Worm (Caenorhabditis elegans) whole organism, early embryonic: Measurements from ENCODE around the gene F54D5.24.

ENCODE experiments used
- B0310.2 ChIP-seq: sonication (generic microtip); optimal IDR thresholded peaks from 2 replicates; lab custom pipeline; 2016; ENCODE audit warnings: mild to moderate bottlenecking, missing genetic modification characterization, missing compliant biosample characterization
- F13C5.2 ChIP-seq: sonication (generic microtip); optimal IDR thresholded peaks from 2 replicates; lab custom pipeline; 2017; ENCODE audit warnings: mild to moderate bottlenecking, missing genetic modification characterization, inconsistent platforms, missing compliant biosample characterization
- aly-1 ChIP-seq: sonication (generic microtip); optimal IDR thresholded peaks from 2 replicates; lab custom pipeline; 2016; ENCODE audit warnings: missing genetic modification characterization, missing compliant biosample characterization
- ama-1 ChIP-seq: fragments of 150-350 bp; optimal IDR thresholded peaks from 2 replicates; lab custom pipeline; 2014
- ceh-13 ChIP-seq: fragments of 200-800 bp; sonication (Bioruptor generic); optimal IDR thresholded peaks from 2 replicates; lab custom pipeline; 2018; ENCODE audit warnings: mild to moderate bottlenecking, missing genetic modification characterization, missing compliant biosample characterization
- ceh-36 ChIP-seq: sonication (generic microtip); optimal IDR thresholded peaks from 2 replicates; lab custom pipeline; 2016; ENCODE audit warnings: missing genetic modification characterization, inconsistent platforms, missing compliant biosample characterization
- ets-7 ChIP-seq: sonication (generic microtip); optimal IDR thresholded peaks from 2 replicates; lab custom pipeline; 2016; ENCODE audit warnings: missing genotype, missing genetic modification characterization, missing compliant biosample characterization
- flt-1 ChIP-seq: fragments of 200-800 bp; sonication (Bioruptor generic); IDR thresholded peaks from 2 replicates; pipeline ENCODE4 v1.3.6; 2022; ENCODE audit warnings: missing genetic modification characterization, missing compliant biosample characterization
- hmbx-1 ChIP-seq: sonication (generic microtip); optimal IDR thresholded peaks from 2 replicates; lab custom pipeline; 2016; ENCODE audit warnings: mild to moderate bottlenecking, missing genetic modification characterization, missing compliant biosample characterization
- hmg-4 ChIP-seq: fragments of 200-800 bp; sonication (Bioruptor generic); optimal IDR thresholded peaks from 2 replicates; lab custom pipeline; 2018; ENCODE audit warnings: mild to moderate bottlenecking, missing genetic modification characterization, missing compliant biosample characterization
- hnd-1 ChIP-seq: sonication (generic microtip); optimal IDR thresholded peaks from 2 replicates; lab custom pipeline; 2016; ENCODE audit warnings: missing genetic modification characterization, missing compliant biosample characterization
- pes-1 ChIP-seq: fragments of 200-800 bp; sonication (Bioruptor generic); IDR thresholded peaks from 2 replicates; pipeline ENCODE4 v1.3.6; 2022; ENCODE audit warnings: missing genetic modification reagents, missing genetic modification characterization, missing compliant biosample characterization
- scrt-1 ChIP-seq: fragments of 200-800 bp; sonication (Bioruptor generic); IDR thresholded peaks from 2 replicates; pipeline ENCODE4 v1.3.6; 2022; ENCODE audit warnings: missing genetic modification characterization, missing compliant biosample characterization
- sea-1 ChIP-seq: fragments of 200-800 bp; sonication (Bioruptor generic); conservative IDR thresholded peaks from 2 replicates; pipeline ENCODE4 v1.3.6; 2022; ENCODE audit warnings: missing genetic modification characterization, missing compliant biosample characterization
- tbx-11 ChIP-seq: fragments of 200-800 bp; sonication (Bioruptor generic); IDR thresholded peaks from 2 replicates; pipeline ENCODE4 v1.3.6; 2022; ENCODE audit warnings: missing genetic modification characterization, missing compliant biosample characterization
- tbx-37 ChIP-seq: fragments of 200-800 bp; sonication (Bioruptor generic); conservative IDR thresholded peaks from 2 replicates; pipeline ENCODE4 v1.3.6; 2022; ENCODE audit warnings: missing genetic modification reagents, missing genetic modification characterization, missing compliant biosample characterization
- tra-4 ChIP-seq: sonication (generic microtip); optimal IDR thresholded peaks from 2 replicates; lab custom pipeline; 2017; ENCODE audit warnings: missing genetic modification characterization, missing compliant biosample characterization

F54D5.24 gene

ce11 chrII:11555634-11556033, at the start of gene F54D5.24:
Gene F54D5.24, plus strand, starts transcription at chrII:11555949.
- TF ChIP-seq aly-1 (no peak), F13C5.2 (tag; lab: Kevin White, UChicago) (no peak), tbx-11 (GFP tag; lab: Robert Waterston, UW) (no peak), ets-7 (tag; lab: Kevin White, UChicago) (no peak), flt-1 (GFP tag; lab: Robert Waterston, UW) (no peak), tbx-37 (GFP tag; lab: Robert Waterston, UW) (no peak), pes-1 (GFP tag; lab: Robert Waterston, UW) (no peak)

ce11 chrII:11510373-11510772, 45.4 kb upstream of the F54D5.24 start, which contains the start of gene npr-41:
Gene npr-41, plus strand, starts transcription at chrII:11510673.
- TF ChIP-seq F13C5.2 (tag; lab: Kevin White, UChicago) (no peak), ceh-36 (tag; lab: Kevin White, UChicago) (no peak), hmg-4 (GFP tag; lab: Kevin White, UChicago) (no peak), aly-1 (no peak), sea-1 (no peak)

- no peak for TF ChIP-seq ama-1
- no peak for TF ChIP-seq flt-1 (GFP tag; lab: Robert Waterston, UW)
- no peak for TF ChIP-seq ceh-36 (tag; lab: Kevin White, UChicago)
- no peak for TF ChIP-seq F13C5.2 (tag; lab: Kevin White, UChicago)
- no peak for TF ChIP-seq hnd-1 (tag; lab: Kevin White, UChicago)
- TF ChIP-seq scrt-1 = no peak
- TF ChIP-seq aly-1 = no peak
- no peak for TF ChIP-seq hmbx-1 (tag; lab: Kevin White, UChicago)
- TF ChIP-seq ceh-13 = no peak
- no peak for TF ChIP-seq B0310.2 (tag; lab: Kevin White, UChicago)
- no peak for TF ChIP-seq tra-4
- no peak for TF ChIP-seq tbx-37 (GFP tag; lab: Robert Waterston, UW)
- TF ChIP-seq ets-7 (tag; lab: Kevin White, UChicago) = no peak
- no peak for TF ChIP-seq pes-1 (GFP tag; lab: Robert Waterston, UW)
- no peak for TF ChIP-seq hmg-4 (GFP tag; lab: Kevin White, UChicago)
- no peak for TF ChIP-seq sea-1
- TF ChIP-seq tbx-11 (GFP tag; lab: Robert Waterston, UW) = no peak
Observed at ce11 chrII:11512921-11513320, 42.8 kb upstream of the F54D5.24 start.

- TF ChIP-seq scrt-1 (no peak), hnd-1 (tag; lab: Kevin White, UChicago) (no peak), ceh-36 (tag; lab: Kevin White, UChicago) (no peak), ets-7 (tag; lab: Kevin White, UChicago) (no peak)
Observed at ce11 chrII:11514775-11515174, 41.0 kb upstream of the F54D5.24 start, which contains the start of gene srh-44. Gene srh-44, plus strand, starts transcription at chrII:11515075.

ce11 chrII:11518184-11518583, 37.6 kb upstream of the F54D5.24 start, which contains the start of gene B0334.10:
Gene B0334.10, plus strand, starts transcription at chrII:11518484.
- TF ChIP-seq B0310.2 (tag; lab: Kevin White, UChicago) (no peak), tbx-37 (GFP tag; lab: Robert Waterston, UW) (no peak), hnd-1 (tag; lab: Kevin White, UChicago) (no peak), scrt-1 (no peak), hmbx-1 (tag; lab: Kevin White, UChicago) (no peak), ceh-13 (no peak), pes-1 (GFP tag; lab: Robert Waterston, UW) (no peak), flt-1 (GFP tag; lab: Robert Waterston, UW) (no peak), aly-1 (no peak)

- TF ChIP-seq tbx-11 (GFP tag; lab: Robert Waterston, UW) = no peak
- no peak for TF ChIP-seq hmbx-1 (tag; lab: Kevin White, UChicago)
Observed at ce11 chrII:11521300-11521699, 34.4 kb upstream of the F54D5.24 start, which contains the start of gene Y62F5A.10. Gene Y62F5A.10, plus strand, starts transcription at chrII:11521600.

ce11 chrII:11526954-11527353, 28.8 kb upstream of the F54D5.24 start, which contains the start of gene age-1:
Gene age-1, minus strand, starts transcription at chrII:11527054.
- no peak for TF ChIP-seq ceh-36 (tag; lab: Kevin White, UChicago)
- TF ChIP-seq F13C5.2 (tag; lab: Kevin White, UChicago) = no peak
- no peak for TF ChIP-seq sea-1
- TF ChIP-seq tra-4 = no peak
- TF ChIP-seq hnd-1 (tag; lab: Kevin White, UChicago) = no peak
- no peak for TF ChIP-seq scrt-1
- TF ChIP-seq ceh-13 = no peak
- no peak for TF ChIP-seq flt-1 (GFP tag; lab: Robert Waterston, UW)
- TF ChIP-seq ama-1 = no peak
- no peak for TF ChIP-seq hmbx-1 (tag; lab: Kevin White, UChicago)
- TF ChIP-seq hmg-4 (GFP tag; lab: Kevin White, UChicago) = no peak
- TF ChIP-seq tbx-37 (GFP tag; lab: Robert Waterston, UW) = no peak
- TF ChIP-seq aly-1 = no peak
- TF ChIP-seq ets-7 (tag; lab: Kevin White, UChicago) = no peak
- TF ChIP-seq pes-1 (GFP tag; lab: Robert Waterston, UW) = no peak

ce11 chrII:11533716-11534115, 22.0 kb upstream of the F54D5.24 start, which contains the start of gene mdt-8:
Gene mdt-8, minus strand, starts transcription at chrII:11533816.
- TF ChIP-seq sea-1 = no peak
- no peak for TF ChIP-seq hmg-4 (GFP tag; lab: Kevin White, UChicago)
- TF ChIP-seq flt-1 (GFP tag; lab: Robert Waterston, UW) = no peak
- no peak for TF ChIP-seq F13C5.2 (tag; lab: Kevin White, UChicago)
